Worm (Caenorhabditis elegans): Measurements from ENCODE around the gene ttr-54.

- no peak for TF ChIP-seq zag-1 (tag; optimal IDR thresholded peaks at IDR 0.05)
- TF ChIP-seq snpc-4 (tag; optimal IDR thresholded peaks at IDR 0.05) = no peak
- no peak for TF ChIP-seq ceh-82 (tag; optimal IDR thresholded peaks at IDR 0.05)
- no peak for TF ChIP-seq ztf-11 (tag; optimal IDR thresholded peaks at IDR 0.05)
- no peak for TF ChIP-seq unc-39 (tag; optimal IDR thresholded peaks at IDR 0.05)
- no peak for TF ChIP-seq R02D3.7 (tag; optimal IDR thresholded peaks at IDR 0.05)
- TF ChIP-seq nhr-12 (tag; optimal IDR thresholded peaks at IDR 0.05) = no peak
- TF ChIP-seq ZK546.5 (tag; optimal IDR thresholded peaks at IDR 0.05) = no peak
These were observed 8.5 kb downstream of the ttr-54 start for ce11 chrIV:10164086-10164485.
